Worm (Caenorhabditis elegans): ENCODE data around the gene R03H10.2.

R03H10.2 gene

DNA sequence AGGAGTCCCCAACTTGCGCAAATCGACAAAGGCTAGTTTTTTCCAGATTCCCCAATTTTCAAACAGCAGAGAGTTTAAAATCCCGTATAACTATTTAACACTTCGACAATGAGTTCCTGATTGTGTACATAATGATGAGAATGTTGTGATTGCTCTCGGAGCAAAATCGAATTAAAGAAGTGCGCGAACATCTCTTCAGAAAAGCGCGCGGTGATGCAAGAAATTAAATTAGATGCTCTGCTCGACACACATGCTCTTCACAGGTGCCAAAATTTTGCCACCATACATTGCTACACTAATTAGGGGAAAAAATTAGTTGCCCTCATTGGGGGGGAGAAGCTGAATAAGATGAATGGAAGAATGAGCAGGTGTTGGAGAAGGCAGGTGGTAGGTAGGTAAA is 26.1 kb upstream of the R03H10.2 start:
- TF ChIP-seq ceh-34 (tag; optimal IDR thresholded peaks at IDR 0.05) (no peak), pha-2 (tag; optimal IDR thresholded peaks at IDR 0.05) (no peak), gmeb-2 (tag; optimal IDR thresholded peaks at IDR 0.05) (no peak), ceh-14 (tag; optimal IDR thresholded peaks at IDR 0.05) (no peak), ceh-31 (tag; optimal IDR thresholded peaks at IDR 0.05) (peak; percentile 27), unc-42 (tag; optimal IDR thresholded peaks at IDR 0.05) (peak; percentile 89), fkh-10 (GFP tag; optimal IDR thresholded peaks at IDR 0.05) (no peak)

DNA sequence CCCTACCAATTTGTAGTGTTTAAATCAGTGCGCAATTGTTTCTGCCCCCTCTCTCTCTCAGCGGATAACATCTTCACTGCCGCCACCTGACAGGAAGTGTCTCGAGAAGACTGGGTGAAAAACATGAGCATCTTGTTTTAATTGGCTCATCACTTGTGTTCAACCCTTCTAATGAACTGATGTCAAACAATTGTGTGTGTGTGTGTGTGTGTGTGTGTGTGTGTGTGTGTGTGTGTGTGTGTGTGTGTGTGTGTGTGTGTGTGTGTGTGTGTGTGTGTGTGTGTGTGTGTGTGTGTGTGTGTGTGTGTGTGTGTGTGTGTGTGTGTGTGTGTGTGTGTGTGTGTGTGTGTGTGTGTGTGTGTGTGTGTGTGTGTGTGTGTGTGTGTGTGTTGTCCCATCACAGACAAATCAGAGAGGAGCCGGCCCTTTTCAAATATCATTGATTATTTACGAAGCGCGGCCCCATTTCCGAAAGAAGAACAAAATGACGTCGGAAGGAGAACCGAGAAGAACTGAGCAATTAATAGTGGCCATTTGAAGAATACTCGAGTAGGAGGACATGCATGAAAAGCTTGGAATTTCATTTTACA is 25.4 kb upstream of the R03H10.2 start:
- peak; percentile 9 for TF ChIP-seq ttx-3 (tag; optimal IDR thresholded peaks at IDR 0.05)
- TF ChIP-seq lin-11 (tag; optimal IDR thresholded peaks at IDR 0.05), result peak; percentile 30
- TF ChIP-seq ceh-6 (GFP tag; optimal IDR thresholded peaks at IDR 0.05), result peak; percentile 52
- TF ChIP-seq pha-2 (tag; optimal IDR thresholded peaks at IDR 0.05), result peak; percentile 65
- peak; percentile 14 for TF ChIP-seq che-1 (tag; optimal IDR thresholded peaks at IDR 0.05)
- peak; percentile 64 for TF ChIP-seq K02D7.2 (tag; optimal IDR thresholded peaks at IDR 0.05)
- TF ChIP-seq gmeb-2 (tag; optimal IDR thresholded peaks at IDR 0.05), result peak; percentile 39
- peak; percentile 22 for TF ChIP-seq pat-9 (tag; optimal IDR thresholded peaks at IDR 0.05)
- TF ChIP-seq C38D4.7 (GFP tag; optimal IDR thresholded peaks at IDR 0.05), result peak; percentile 47
- TF ChIP-seq ceh-19 (GFP tag; optimal IDR thresholded peaks at IDR 0.05), result peak; percentile 80

DNA sequence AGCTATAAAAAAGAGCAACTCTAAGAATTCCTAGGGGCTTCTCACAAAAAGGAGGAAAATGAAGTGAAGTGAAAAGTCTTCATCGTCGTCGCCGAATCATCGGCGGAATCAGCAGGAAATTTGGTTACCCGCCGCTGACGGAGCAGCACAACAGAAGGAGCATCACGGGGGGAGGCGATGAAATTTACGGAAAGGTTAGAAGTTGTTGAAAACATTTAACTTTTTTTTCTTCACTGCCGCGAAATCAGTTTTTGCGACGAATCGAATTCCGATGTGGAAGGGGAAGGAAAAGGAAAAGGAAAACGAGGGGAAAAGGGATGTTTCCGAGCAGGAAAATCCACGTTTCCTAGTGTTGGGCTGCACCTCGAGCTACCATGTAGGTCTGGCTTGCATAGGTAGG is 22.2 kb upstream of the R03H10.2 start:
- TF ChIP-seq unc-42 (tag; optimal IDR thresholded peaks at IDR 0.05), result peak; percentile 95
- peak; percentile 69 for TF ChIP-seq fkh-10 (GFP tag; optimal IDR thresholded peaks at IDR 0.05)
- TF ChIP-seq lin-11 (tag; optimal IDR thresholded peaks at IDR 0.05), result no peak

DNA sequence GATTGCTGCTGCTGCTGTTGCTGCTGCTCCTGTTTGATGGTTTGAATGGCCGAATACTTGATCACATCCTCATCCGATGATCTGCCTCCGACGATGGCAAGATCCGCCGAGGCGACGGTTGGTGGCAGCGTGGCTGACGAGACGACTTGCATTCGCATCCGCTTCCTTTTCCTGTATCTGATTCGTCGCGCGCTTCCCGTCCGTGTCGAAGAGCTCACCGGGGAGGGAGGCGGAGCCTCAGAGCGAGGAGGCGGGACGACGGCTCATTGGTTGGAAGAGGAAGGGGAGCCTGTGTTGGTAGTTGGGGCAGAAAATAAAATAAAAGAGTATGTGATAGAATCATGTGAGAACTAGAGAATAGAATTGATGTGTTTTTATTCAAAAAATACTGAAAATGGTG is 20.9 kb upstream of the R03H10.2 start:
- TF ChIP-seq lim-6 (tag; optimal IDR thresholded peaks at IDR 0.05) (no peak), madf-2 (tag; optimal IDR thresholded peaks at IDR 0.05) (no peak), pros-1 (tag; optimal IDR thresholded peaks at IDR 0.05) (no peak), ceh-9 (tag; optimal IDR thresholded peaks at IDR 0.05) (no peak), zip-5 (tag; optimal IDR thresholded peaks at IDR 0.05) (no peak), rnt-1 (tag; optimal IDR thresholded peaks at IDR 0.05) (no peak), gmeb-2 (tag; optimal IDR thresholded peaks at IDR 0.05) (no peak), mec-3 (tag; optimal IDR thresholded peaks at IDR 0.05; ENCODE audit: borderline replicate concordance) (no peak), K02D7.2 (tag; optimal IDR thresholded peaks at IDR 0.05) (no peak), pax-1 (tag; optimal IDR thresholded peaks at IDR 0.05) (no peak), ceh-19 (GFP tag; optimal IDR thresholded peaks at IDR 0.05) (no peak), eyg-1 (tag; optimal IDR thresholded peaks at IDR 0.05) (no peak), nhr-11 (tag; optimal IDR thresholded peaks at IDR 0.05) (no peak), che-1 (tag; optimal IDR thresholded peaks at IDR 0.05) (no peak), Y22D7AL.16 (tag; optimal IDR thresholded peaks at IDR 0.05) (no peak), lin-11 (tag; optimal IDR thresholded peaks at IDR 0.05) (no peak), elt-4 (tag; optimal IDR thresholded peaks at IDR 0.05) (no peak), elt-2 (tag; optimal IDR thresholded peaks at IDR 0.05) (no peak), ceh-34 (tag; optimal IDR thresholded peaks at IDR 0.05) (peak; percentile 25), nfya-1 (tag; optimal IDR thresholded peaks at IDR 0.05) (peak; percentile 50), ceh-31 (tag; optimal IDR thresholded peaks at IDR 0.05) (peak; percentile 47), pha-4 (tag; optimal IDR thresholded peaks at IDR 0.05) (no peak), ceh-22 (tag; optimal IDR thresholded peaks at IDR 0.05) (no peak), pag-3 (tag; optimal IDR thresholded peaks at IDR 0.05; ENCODE audit: borderline replicate concordance) (no peak), hlh-15 (tag; optimal IDR thresholded peaks at IDR 0.05) (no peak), dmd-4 (tag; optimal IDR thresholded peaks at IDR 0.05; ENCODE audit: borderline replicate concordance) (no peak), unc-42 (tag; optimal IDR thresholded peaks at IDR 0.05) (peak; percentile 32), F13H6.1 (tag; optimal IDR thresholded peaks at IDR 0.05) (no peak), C08G9.2 (tag; optimal IDR thresholded peaks at IDR 0.05) (no peak), C38D4.7 (GFP tag; optimal IDR thresholded peaks at IDR 0.05) (no peak), odd-2 (tag; optimal IDR thresholded peaks at IDR 0.05) (no peak), hlh-30 (tag; optimal IDR thresholded peaks at IDR 0.05; ENCODE audit: insufficient read depth) (no peak)

Data from whole organism, late embryonic.